In genomic region chr3L:18086754-18087685, dm6 we compare ENCODE assay signal across 5 fruit fly cellular contexts.
TF ChIP-seq lines count a peak whose summit lies in the region.

Gene CG34253, minus strand, starts transcription at chr3L:18087320.

- no peak for TF ChIP-seq CTCF in whole organism, embryonic (GFP tag; optimal IDR thresholded peaks at IDR 0.05; lab: Kevin White, UChicago)

TF ChIP-seq in whole organism, adult, 20 proteins besides CTCF, POLR2A, EP300 and RAD21:
- TF ChIP-seq cic (GFP tag; optimal IDR thresholded peaks at IDR 0.05; lab: Kevin White, UChicago) (peak; percentile 95), Mnt (GFP tag; optimal IDR thresholded peaks at IDR 0.05; lab: Kevin White, UChicago) (peak; percentile 2), CG7101 (tag; optimal IDR thresholded peaks at IDR 0.05; lab: Kevin White, UChicago) (no peak), CG14711 (tag; optimal IDR thresholded peaks at IDR 0.05; lab: Kevin White, UChicago) (peak; percentile 19)

TF ChIP-seq in whole organism, embryonic, 481 proteins besides CTCF, POLR2A, EP300 and RAD21:
- TF ChIP-seq lola (GFP tag; optimal IDR thresholded peaks at IDR 0.05; lab: Kevin White, UChicago) (no peak), Pdp1 (GFP tag; optimal IDR thresholded peaks at IDR 0.05; lab: Kevin White, UChicago) (peak in 1 of 2 experiments; percentile 36), CG30403 (GFP tag; optimal IDR thresholded peaks at IDR 0.05; lab: Kevin White, UChicago) (no peak), Sox102F (GFP tag; optimal IDR thresholded peaks at IDR 0.05; lab: Kevin White, UChicago) (no peak), Asciz (GFP tag; optimal IDR thresholded peaks at IDR 0.05; lab: Kevin White, UChicago) (no peak), CG16863 (GFP tag; optimal IDR thresholded peaks at IDR 0.05; lab: Kevin White, UChicago) (no peak), Blimp-1 (GFP tag; optimal IDR thresholded peaks at IDR 0.05; lab: Kevin White, UChicago) (no peak), CG10366 (GFP tag; IDR thresholded peaks at IDR 0.05; lab: Robert Waterston, UW) (no peak), CG10431 (GFP tag; optimal IDR thresholded peaks at IDR 0.05; lab: Kevin White, UChicago) (peak; percentile 91), CoRest (tag; optimal IDR thresholded peaks at IDR 0.05; lab: Kevin White, UChicago) (no peak), CG8359 (GFP tag; optimal IDR thresholded peaks at IDR 0.05; lab: Kevin White, UChicago; ENCODE audit: borderline replicate concordance) (no peak), caup (GFP tag; optimal IDR thresholded peaks at IDR 0.05; lab: Kevin White, UChicago; ENCODE audit: severe bottlenecking) (no peak)

TF ChIP-seq in whole organism, prepupa, 60 proteins besides CTCF, POLR2A, EP300 and RAD21 (continues in another document):
- TF ChIP-seq CG8632 (GFP tag; optimal IDR thresholded peaks at IDR 0.05; lab: Kevin White, UChicago) (no peak), CG11762 (GFP tag; optimal IDR thresholded peaks at IDR 0.05; lab: Kevin White, UChicago; ENCODE audit: insufficient read depth) (no peak), CG11902 (GFP tag; optimal IDR thresholded peaks at IDR 0.05; lab: Kevin White, UChicago) (no peak), Ets96B (tag; optimal IDR thresholded peaks at IDR 0.05; lab: Kevin White, UChicago) (no peak), Met (GFP tag; optimal IDR thresholded peaks at IDR 0.05; lab: Kevin White, UChicago) (peak; percentile 2), Blimp-1 (GFP tag; optimal IDR thresholded peaks at IDR 0.05; lab: Kevin White, UChicago) (no peak), Sox15 (GFP tag; optimal IDR thresholded peaks at IDR 0.05; lab: Kevin White, UChicago) (no peak), CG31627 (GFP tag; optimal IDR thresholded peaks at IDR 0.05; lab: Kevin White, UChicago) (no peak), dsx (GFP tag; optimal IDR thresholded peaks at IDR 0.05; lab: Kevin White, UChicago; ENCODE audit: poor library complexity, severe bottlenecking) (no peak), fd85E (GFP tag; optimal IDR thresholded peaks at IDR 0.05; lab: Kevin White, UChicago) (no peak), dac (GFP tag; optimal IDR thresholded peaks at IDR 0.05; lab: Kevin White, UChicago) (no peak), CG1621 (tag; optimal IDR thresholded peaks at IDR 0.05; lab: Kevin White, UChicago) (no peak), eg (GFP tag; IDR thresholded peaks at IDR 0.05; lab: Robert Waterston, UW) (no peak), CG11294 (GFP tag; IDR thresholded peaks at IDR 0.05; lab: Robert Waterston, UW) (no peak), lz (GFP tag; optimal IDR thresholded peaks at IDR 0.05; lab: Kevin White, UChicago) (no peak), svp (GFP tag; lab: Kevin White, UChicago) (peak; percentile 76), pdm3 (GFP tag; optimal IDR thresholded peaks at IDR 0.05; lab: Kevin White, UChicago) (peak; percentile 13), Smox (GFP tag; optimal IDR thresholded peaks at IDR 0.05; lab: Kevin White, UChicago) (no peak), Lpt (GFP tag; optimal IDR thresholded peaks at IDR 0.05; lab: Kevin White, UChicago) (no peak), cyc (GFP tag; optimal IDR thresholded peaks at IDR 0.05; lab: Kevin White, UChicago) (no peak), achi (GFP tag; optimal IDR thresholded peaks at IDR 0.05; lab: Kevin White, UChicago) (no peak), spab (GFP tag; optimal IDR thresholded peaks at IDR 0.05; lab: Kevin White, UChicago) (no peak), CG32006 (GFP tag; optimal IDR thresholded peaks at IDR 0.05; lab: Kevin White, UChicago) (no peak), CG6163 (GFP tag; IDR thresholded peaks at IDR 0.05; lab: Robert Waterston, UW) (no peak; the same call in 2 of the 3 replicates), OdsH (GFP tag; optimal IDR thresholded peaks at IDR 0.05; lab: Kevin White, UChicago) (no peak), Eip75B (GFP tag; optimal IDR thresholded peaks at IDR 0.05; lab: Kevin White, UChicago) (no peak), CG8119 (GFP tag; IDR thresholded peaks at IDR 0.05; lab: Robert Waterston, UW) (no peak)

TF ChIP-seq in whole organism, pupa, 21 proteins besides CTCF, POLR2A, EP300 and RAD21:
- TF ChIP-seq EcR (GFP tag; optimal IDR thresholded peaks at IDR 0.05; lab: Kevin White, UChicago) (peak; percentile 85), CG14655 (GFP tag; optimal IDR thresholded peaks at IDR 0.05; lab: Kevin White, UChicago) (peak; percentile 27), rn (GFP tag; IDR thresholded peaks at IDR 0.05; lab: Robert Waterston, UW) (no peak), CG13204 (GFP tag; optimal IDR thresholded peaks at IDR 0.05; lab: Kevin White, UChicago) (no peak), Snoo (tag; optimal IDR thresholded peaks at IDR 0.05; lab: Kevin White, UChicago) (no peak), fd96Ca (GFP tag; IDR thresholded peaks at IDR 0.05; lab: Robert Waterston, UW) (no peak)
TF ChIP-seq in whole organism, pupa: peak in this region for 2.

TF ChIP-seq in whole organism, wandering third instar larva, 38 proteins besides CTCF, POLR2A, EP300 and RAD21:
- TF ChIP-seq rgr (GFP tag; optimal IDR thresholded peaks at IDR 0.05; lab: Kevin White, UChicago) = peak; percentile 6
- TF ChIP-seq Rel (GFP tag; optimal IDR thresholded peaks at IDR 0.05; lab: Kevin White, UChicago) = no peak
- TF ChIP-seq Rel (tag; optimal IDR thresholded peaks at IDR 0.05; lab: Kevin White, UChicago) = peak; percentile 79
- no peak for TF ChIP-seq CrebA (GFP tag; optimal IDR thresholded peaks at IDR 0.05; lab: Kevin White, UChicago; ENCODE audit: borderline replicate concordance)
